Worm (Caenorhabditis elegans) whole organism, midembryonic: ENCODE results near the gene nhr-190.

Experiments
- T22C8.4 ChIP-seq: fragments of 200-800 bp; sonication (Bioruptor generic); IDR thresholded peaks from 2 replicates; pipeline ENCODE4 v1.3.6; 2022; ENCODE audit warnings: missing genetic modification characterization, missing compliant biosample characterization
- flt-1 ChIP-seq: fragments of 200-800 bp; sonication (Bioruptor generic); IDR thresholded peaks from 2 replicates; pipeline ENCODE4 v1.3.6; 2022; ENCODE audit warnings: missing genetic modification characterization, missing compliant biosample characterization
- klf-2 ChIP-seq: fragments of 200-800 bp; sonication (Bioruptor generic); conservative IDR thresholded peaks from 2 replicates; pipeline ENCODE4 v1.3.6; 2022; ENCODE audit warnings: missing genetic modification reagents, missing genetic modification characterization, missing compliant biosample characterization
- ztf-23 ChIP-seq: fragments of 200-800 bp; sonication (Bioruptor generic); IDR thresholded peaks from 2 replicates; pipeline ENCODE4 v1.3.6; 2022; ENCODE audit warnings: missing genetic modification reagents, missing genetic modification characterization, missing compliant biosample characterization

- TF ChIP-seq T22C8.4 (GFP tag; lab: Robert Waterston, UW) (no peak), flt-1 (GFP tag; lab: Robert Waterston, UW) (no peak), klf-2 (GFP tag; lab: Robert Waterston, UW) (no peak), ztf-23 (GFP tag; lab: Robert Waterston, UW) (no peak)
These were observed 19.8 kb downstream of the nhr-190 start, which contains the start of gene F48G7.5 for ce11 chrV:622902-623301.
